Fruit fly (Drosophila melanogaster) whole organism, pupa: ENCODE measurements around the gene Glut3.

Experiments used
- CG10348 ChIP-seq: fragments of 200-800 bp; sonication (Bioruptor generic); IDR thresholded peaks from 2 replicates; pipeline ENCODE4 v1.3.6; 2022; ENCODE audit warnings: missing biosample characterization, missing genetic modification characterization
- CG13204 ChIP-seq: fragments of 200-800 bp; sonication (Bioruptor generic); optimal IDR thresholded peaks from 2 replicates; lab custom pipeline; 2018; ENCODE audit warnings: missing biosample characterization, mild to moderate bottlenecking, missing genetic modification characterization, moderate library complexity
- CG14655 ChIP-seq: fragments of 200-800 bp; sonication (Bioruptor generic); optimal IDR thresholded peaks from 3 replicates; lab custom pipeline; 2017; ENCODE audit warnings: mild to moderate bottlenecking, missing biosample characterization, missing genetic modification reagents, missing genetic modification characterization
- CG17806 ChIP-seq: fragments of 200-800 bp; sonication (Bioruptor generic); optimal IDR thresholded peaks from 2 replicates; lab custom pipeline; 2018; ENCODE audit warnings: missing biosample characterization, mild to moderate bottlenecking, missing genetic modification characterization, moderate library complexity
- CG32121 ChIP-seq: fragments of 200-800 bp; sonication (Bioruptor generic); IDR thresholded peaks from 2 replicates; pipeline ENCODE4 v1.3.6; 2022; ENCODE audit warnings: missing biosample characterization, missing genetic modification characterization
- CG4496 ChIP-seq: fragments of 200-800 bp; sonication (Bioruptor generic); IDR thresholded peaks from 3 replicates; pipeline ENCODE4 v1.3.6; 2022; ENCODE audit warnings: missing biosample characterization, missing genetic modification characterization
- CG8159 ChIP-seq: fragments of 200-800 bp; sonication (Bioruptor generic); optimal IDR thresholded peaks from 3 replicates; lab custom pipeline; 2018; ENCODE audit warnings: missing biosample characterization, mild to moderate bottlenecking, missing genetic modification characterization, moderate library complexity
- CG8301 ChIP-seq: fragments of 200-800 bp; sonication (Bioruptor generic); optimal IDR thresholded peaks from 2 replicates; lab custom pipeline; 2018; ENCODE audit warnings: missing biosample characterization, mild to moderate bottlenecking, missing genetic modification characterization
- CG9948 ChIP-seq: fragments of 200-800 bp; sonication (Bioruptor generic); optimal IDR thresholded peaks from 2 replicates; lab custom pipeline; 2018; ENCODE audit warnings: missing biosample characterization, mild to moderate bottlenecking, missing genetic modification characterization, moderate library complexity
- Pif1A ChIP-seq: fragments of 200-800 bp; sonication (Bioruptor generic); optimal IDR thresholded peaks from 3 replicates; lab custom pipeline; 2016; ENCODE audit warnings: missing biosample characterization, missing genetic modification characterization

- TF ChIP-seq Pif1A (GFP tag; lab: Kevin White, UChicago): no peak
- TF ChIP-seq CG4496: no peak
- no peak for TF ChIP-seq CG17806 (tag; lab: Kevin White, UChicago)
- TF ChIP-seq CG8301 (tag; lab: Kevin White, UChicago): no peak
- no peak for TF ChIP-seq CG10348 (GFP tag; lab: Robert Waterston, UW)
- no peak for TF ChIP-seq CG14655 (GFP tag; lab: Kevin White, UChicago)
- no peak for TF ChIP-seq CG13204 (GFP tag; lab: Kevin White, UChicago)
- no peak for TF ChIP-seq CG9948
- TF ChIP-seq CG8159 (tag; lab: Kevin White, UChicago): no peak
- no peak for TF ChIP-seq CG32121
Measured at dm6 chr3R:16804086-16804485, 16.0 kb downstream of the Glut3 start.
